Fruit fly (Drosophila melanogaster): ENCODE data around the gene CG15544.

Gene CG15544

DNA sequence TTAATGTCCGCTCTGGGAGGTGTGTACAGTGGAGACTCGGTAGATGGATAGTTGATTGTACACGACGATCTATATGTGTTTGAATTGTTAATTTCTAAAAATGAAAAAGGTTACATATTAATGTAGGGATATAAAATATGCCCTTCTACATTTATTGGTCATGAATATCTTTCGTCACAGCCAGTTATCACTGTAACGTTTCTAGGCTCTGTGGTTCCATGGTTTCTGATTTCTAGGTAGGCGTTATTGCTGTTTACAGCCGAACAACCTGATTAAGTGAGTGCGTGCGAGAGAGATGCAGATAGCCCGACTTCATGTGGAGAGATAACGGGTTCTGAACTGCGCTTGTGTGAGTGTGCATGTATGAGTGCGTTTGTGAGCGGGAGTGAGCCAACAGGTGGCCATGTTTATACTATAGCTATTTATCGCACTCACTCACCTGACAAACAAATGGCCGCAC lies 45.9 kb upstream of the CG15544 start (continued):
- TF ChIP-seq zf30C (GFP tag; optimal IDR thresholded peaks at IDR 0.05) (no peak), peb (GFP tag; IDR thresholded peaks at IDR 0.05) (peak; percentile 93), amos (GFP tag; IDR thresholded peaks at IDR 0.05; ENCODE audit: partially characterized antibody) (no peak), trh (GFP tag; optimal IDR thresholded peaks at IDR 0.05) (peak; percentile 72), CG10209 (GFP tag; optimal IDR thresholded peaks at IDR 0.05) (peak; percentile 93), CG10431 (GFP tag; optimal IDR thresholded peaks at IDR 0.05) (peak; percentile 75), Lim3 (GFP tag; IDR thresholded peaks at IDR 0.05) (no peak), crc (GFP tag; optimal IDR thresholded peaks at IDR 0.05) (peak; percentile 91), Abd-B (GFP tag; optimal IDR thresholded peaks at IDR 0.05) (peak; percentile 95), CG31365 (tag; optimal IDR thresholded peaks at IDR 0.05) (peak; percentile 68), CG34376 (GFP tag; optimal IDR thresholded peaks at IDR 0.05) (peak; percentile 87), emc (GFP tag; optimal IDR thresholded peaks at IDR 0.05) (peak; percentile 70), CG13624 (GFP tag; optimal IDR thresholded peaks at IDR 0.05) (peak; percentile 95), CG7372 (GFP tag; IDR thresholded peaks at IDR 0.05) (peak; percentile 93), Gug (GFP tag; IDR thresholded peaks at IDR 0.05) (peak; percentile 95), ham (GFP tag; IDR thresholded peaks at IDR 0.05) (peak; percentile 80; the same call in 1 of the 2 replicates), z (GFP tag; IDR thresholded peaks at IDR 0.05) (peak; percentile 77), Bdp1 (GFP tag; optimal IDR thresholded peaks at IDR 0.05) (peak; percentile 83), fu2 (GFP tag; optimal IDR thresholded peaks at IDR 0.05) (peak; percentile 92), CkIIα-i1 (GFP tag; IDR thresholded peaks at IDR 0.05) (peak; percentile 70), CG10959 (GFP tag; IDR thresholded peaks at IDR 0.05) (peak; percentile 97), mirr (GFP tag; optimal IDR thresholded peaks at IDR 0.05) (peak; percentile 72), CG16863 (GFP tag; optimal IDR thresholded peaks at IDR 0.05) (peak; percentile 93), CG3726 (GFP tag; IDR thresholded peaks at IDR 0.05) (peak; percentile 89), slbo (GFP tag; IDR thresholded peaks at IDR 0.05) (peak; percentile 97), CG17186 (GFP tag; optimal IDR thresholded peaks at IDR 0.05) (peak; percentile 53), CG12942 (GFP tag; optimal IDR thresholded peaks at IDR 0.05) (peak; percentile 86), slp2 (GFP tag; optimal IDR thresholded peaks at IDR 0.05) (peak; percentile 85), CG2120 (GFP tag; optimal IDR thresholded peaks at IDR 0.05) (peak; percentile 95), lilli (GFP tag; optimal IDR thresholded peaks at IDR 0.05) (peak; percentile 96), Side (GFP tag; optimal IDR thresholded peaks at IDR 0.05) (peak; percentile 95), CG13775 (GFP tag; optimal IDR thresholded peaks at IDR 0.05) (peak; percentile 89), Poxn (GFP tag; IDR thresholded peaks at IDR 0.05) (peak; percentile 80), CrebB (tag; optimal IDR thresholded peaks at IDR 0.05) (peak; percentile 77), CG31224 (GFP tag; IDR thresholded peaks at IDR 0.05) (peak; percentile 86), ac (GFP tag; optimal IDR thresholded peaks at IDR 0.05) (peak; percentile 72), ato (GFP tag; IDR thresholded peaks at IDR 0.05; ENCODE audit: partially characterized antibody) (no peak), HLH54F (GFP tag; optimal IDR thresholded peaks at IDR 0.05) (peak; percentile 94), cg (GFP tag; optimal IDR thresholded peaks at IDR 0.05) (peak; percentile 96), Nf-YC (tag; optimal IDR thresholded peaks at IDR 0.05) (peak; percentile 96), ab (GFP tag; optimal IDR thresholded peaks at IDR 0.05) (peak; percentile 79), nerfin-2 (GFP tag; IDR thresholded peaks at IDR 0.05; ENCODE audit: partially characterized antibody) (no peak), MBD-R2 (GFP tag; IDR thresholded peaks at IDR 0.05) (peak; percentile 88; the same call in 1 of the 2 replicates), HmgD (GFP tag; optimal IDR thresholded peaks at IDR 0.05) (peak; percentile 87), da (GFP tag; optimal IDR thresholded peaks at IDR 0.05) (peak; percentile 84), Sox100B (GFP tag; optimal IDR thresholded peaks at IDR 0.05) (peak; percentile 85), Neu2 (GFP tag; optimal IDR thresholded peaks at IDR 0.05; ENCODE audit: borderline replicate concordance) (peak; percentile 95), CG7556 (GFP tag; optimal IDR thresholded peaks at IDR 0.05) (peak; percentile 93), sim (GFP tag; IDR thresholded peaks at IDR 0.05) (peak; percentile 89), CG15479 (GFP tag; optimal IDR thresholded peaks at IDR 0.05) (peak; percentile 86), CG12744 (GFP tag; optimal IDR thresholded peaks at IDR 0.05) (peak; percentile 87), org-1 (GFP tag; optimal IDR thresholded peaks at IDR 0.05) (peak; percentile 91)

Measured in whole organism, embryonic.